Worm (Caenorhabditis elegans) whole organism, L4 larva: ENCODE results near the gene str-131.
A peak's percentile ranks its signal among the peaks of the same experiment; 100 is the strongest.

Source experiments
- F10B5.3 ChIP-seq: sonication (generic microtip); optimal IDR thresholded peaks from 2 replicates; lab custom pipeline; 2016; ENCODE audit warnings: mild to moderate bottlenecking, missing genetic modification characterization, missing compliant biosample characterization
- Y105C5A.15 ChIP-seq: fragments of 200-800 bp; sonication (Bioruptor generic); IDR thresholded peaks from 2 replicates; pipeline ENCODE4 v1.3.6; 2022; ENCODE audit warnings: missing genetic modification characterization, missing compliant biosample characterization
- Y5F2A.4 ChIP-seq: fragments of 200-800 bp; sonication (Bioruptor generic); optimal IDR thresholded peaks from 2 replicates; lab custom pipeline; 2018; ENCODE audit warnings: mild to moderate bottlenecking, missing genetic modification characterization, missing compliant biosample characterization
- aha-1 ChIP-seq: fragments of 150-350 bp; peaks from one replicate; lab custom pipeline; 2014; ENCODE audit warnings: missing biosample characterization, missing genetic modification characterization
- aly-2 ChIP-seq: sonication (generic microtip); optimal IDR thresholded peaks from 2 replicates; lab custom pipeline; 2018; ENCODE audit warnings: missing biosample characterization, missing genetic modification characterization
- ces-1 ChIP-seq: fragments of 150-350 bp; sonication (generic microtip); optimal IDR thresholded peaks from 4 replicates; lab custom pipeline; 2014; ENCODE audit warnings: missing biosample characterization, missing genetic modification reagents, missing genetic modification characterization
- ctbp-1 ChIP-seq: fragments of 200-800 bp; sonication (Bioruptor generic); IDR thresholded peaks from 2 replicates; pipeline ENCODE4 v1.3.6; 2022; ENCODE audit warnings: missing genetic modification reagents, missing genetic modification characterization, missing compliant biosample characterization
- daf-19 ChIP-seq: fragments of 200-800 bp; sonication (Bioruptor generic); conservative IDR thresholded peaks from 2 replicates; pipeline ENCODE4 v1.3.6; 2022; ENCODE audit warnings: missing genetic modification characterization, missing compliant biosample characterization
- daf-8 ChIP-seq: fragments of 200-800 bp; sonication (Bioruptor generic); IDR thresholded peaks from 2 replicates; pipeline ENCODE4 v1.3.6; 2022; ENCODE audit warnings: missing genetic modification characterization, missing compliant biosample characterization
- dmd-9 ChIP-seq: fragments of 200-800 bp; sonication (Bioruptor generic); IDR thresholded peaks from 2 replicates; pipeline ENCODE4 v1.3.6; 2022; ENCODE audit warnings: missing genetic modification reagents, missing genetic modification characterization, missing compliant biosample characterization
- dve-1 ChIP-seq: sonication (generic microtip); optimal IDR thresholded peaks from 2 replicates; lab custom pipeline; 2017; ENCODE audit warnings: antibody characterized with exemption, mild to moderate bottlenecking, missing genetic modification characterization, missing compliant biosample characterization; ENCODE audit not compliant: insufficient read depth
- fos-1 ChIP-seq: fragments of 150-350 bp; optimal IDR thresholded peaks from 2 replicates; lab custom pipeline; 2014; ENCODE audit warnings: missing biosample characterization, missing genetic modification characterization
- gei-8 ChIP-seq: fragments of 200-800 bp; sonication (Bioruptor generic); optimal IDR thresholded peaks from 2 replicates; lab custom pipeline; 2018; ENCODE audit warnings: mild to moderate bottlenecking, missing genetic modification characterization, missing compliant biosample characterization
- hlh-11 ChIP-seq: fragments of 200-800 bp; sonication (Bioruptor generic); optimal IDR thresholded peaks from 2 replicates; lab custom pipeline; 2018; ENCODE audit warnings: mild to moderate bottlenecking, missing genetic modification characterization, missing compliant biosample characterization
- lir-3 ChIP-seq: sonication (generic microtip); optimal IDR thresholded peaks from 2 replicates; lab custom pipeline; 2016; ENCODE audit warnings: mild to moderate bottlenecking, missing genetic modification characterization, missing compliant biosample characterization
- lsy-2 ChIP-seq, 2 experiments: fragments of 150-350 bp in 1 of 2; sonication (generic microtip) in 1 of 2; optimal IDR thresholded peaks; 2 replicates each; lab custom pipeline; 2014 to 2017; ENCODE audit warnings: missing biosample characterization in 2 of 2, missing genetic modification characterization in 2 of 2
- mep-1 ChIP-seq: fragments of 150-350 bp; sonication (generic microtip); optimal IDR thresholded peaks from 3 replicates; lab custom pipeline; 2014; ENCODE audit warnings: missing biosample characterization, missing genetic modification characterization
- mes-2 ChIP-seq: sonication (generic microtip); optimal IDR thresholded peaks from 2 replicates; lab custom pipeline; 2016; ENCODE audit warnings: missing genotype, mild to moderate bottlenecking, missing genetic modification characterization, missing compliant biosample characterization; ENCODE audit not compliant: poor library complexity, severe bottlenecking
- nhr-28 ChIP-seq: fragments of 150-350 bp; optimal IDR thresholded peaks from 2 replicates; lab custom pipeline; 2014; ENCODE audit warnings: missing biosample characterization, missing genetic modification characterization
- pha-4 ChIP-seq, 2 experiments: fragments of 150-350 bp in 1 of 2; fragments of 200-800 bp in 1 of 2; sonication (Bioruptor generic) in 1 of 2; IDR thresholded peaks in 1 of 2; optimal IDR thresholded peaks in 1 of 2; 2 replicates each; pipeline versions ENCODE4 v1.3.6 to Lab custom; 2014 to 2022; ENCODE audit warnings: missing genetic modification characterization in 2 of 2, missing genetic modification reagents in 2 of 2, missing biosample characterization in 1 of 2, missing compliant biosample characterization in 1 of 2
- pqm-1 ChIP-seq: sonication (generic microtip); optimal IDR thresholded peaks from 2 replicates; lab custom pipeline; 2017; ENCODE audit warnings: missing biosample characterization, missing genetic modification characterization
- rbr-2 ChIP-seq: sonication (generic microtip); optimal IDR thresholded peaks from 2 replicates; lab custom pipeline; 2016; ENCODE audit warnings: missing genotype, missing genetic modification characterization, missing compliant biosample characterization
- set-16 ChIP-seq: fragments of 200-800 bp; sonication (Bioruptor generic); IDR thresholded peaks from 2 replicates; pipeline ENCODE4 v1.3.6; 2022; ENCODE audit warnings: missing genetic modification reagents, missing genetic modification characterization, missing compliant biosample characterization
- tra-1 ChIP-seq: fragments of 200-800 bp; sonication (Bioruptor generic); IDR thresholded peaks from 2 replicates; pipeline ENCODE4 v1.3.6; 2022; ENCODE audit warnings: missing genetic modification reagents, missing genetic modification characterization, missing compliant biosample characterization
- unc-39 ChIP-seq: sonication (generic microtip); optimal IDR thresholded peaks from 2 replicates; lab custom pipeline; 2017; ENCODE audit warnings: missing biosample characterization, missing genetic modification characterization
- unc-62 ChIP-seq, 3 experiments: fragments of 150-350 bp in 1 of 3; sonication (generic microtip); optimal IDR thresholded peaks in 2 of 3; peaks in 1 of 3; 1 replicate in 1 of 3; 2 replicates in 2 of 3; lab custom pipeline; 2014 to 2017; ENCODE audit warnings: missing biosample characterization in 3 of 3, missing genetic modification characterization in 3 of 3, missing genetic modification reagents in 3 of 3, missing genotype in 1 of 3
- vab-7 ChIP-seq: fragments of 200-800 bp; sonication (Bioruptor generic); IDR thresholded peaks from 2 replicates; pipeline ENCODE4 v1.3.6; 2022; ENCODE audit warnings: missing genetic modification reagents, missing genetic modification characterization, missing compliant biosample characterization
- zag-1 ChIP-seq: fragments of 150-350 bp; optimal IDR thresholded peaks from 2 replicates; lab custom pipeline; 2014; ENCODE audit warnings: missing biosample characterization, missing genetic modification characterization
- zip-2 ChIP-seq: fragments of 150-350 bp; optimal IDR thresholded peaks from 2 replicates; lab custom pipeline; 2014; ENCODE audit warnings: missing biosample characterization, missing genetic modification characterization
- ztf-11 ChIP-seq: fragments of 150-350 bp; optimal IDR thresholded peaks from 2 replicates; lab custom pipeline; 2014; ENCODE audit warnings: missing biosample characterization, missing genetic modification characterization

The str-131 gene

ce11 chrV:8051851-8052250 lies 29.6 kb downstream of the str-131 start, which contains the start of gene sth-1:
Gene sth-1, plus strand, starts transcription at chrV:8052151.
- TF ChIP-seq dve-1, result peak; percentile 42
- TF ChIP-seq mes-2 (tag; lab: Kevin White, UChicago), result no peak

DNA sequence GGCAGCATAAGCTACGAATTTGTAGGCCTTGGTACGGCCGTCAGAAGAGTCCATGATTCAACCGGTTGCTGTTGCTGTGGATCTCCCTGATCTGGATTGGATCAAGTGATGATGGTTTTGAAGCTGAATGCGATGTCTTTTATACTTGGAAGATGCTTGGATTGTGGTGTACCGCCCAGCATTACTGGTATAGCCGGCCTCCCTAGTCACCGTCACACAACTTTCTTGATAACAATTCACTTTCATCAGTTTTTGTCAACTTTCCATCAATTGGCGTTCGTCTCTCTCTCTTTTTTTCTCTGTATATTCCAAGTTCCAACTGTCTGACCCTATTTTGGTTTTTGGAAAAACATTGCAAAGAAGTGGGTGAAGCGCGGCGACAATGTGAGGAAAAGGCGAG lies 30.7 kb downstream of the str-131 start, which contains the start of gene col-43:
Gene col-43 (minus strand): TSS at position 101 of the 400 bp plus-strand sequence.
- TF ChIP-seq zip-2 (no peak), ztf-11 (no peak)

DNA sequence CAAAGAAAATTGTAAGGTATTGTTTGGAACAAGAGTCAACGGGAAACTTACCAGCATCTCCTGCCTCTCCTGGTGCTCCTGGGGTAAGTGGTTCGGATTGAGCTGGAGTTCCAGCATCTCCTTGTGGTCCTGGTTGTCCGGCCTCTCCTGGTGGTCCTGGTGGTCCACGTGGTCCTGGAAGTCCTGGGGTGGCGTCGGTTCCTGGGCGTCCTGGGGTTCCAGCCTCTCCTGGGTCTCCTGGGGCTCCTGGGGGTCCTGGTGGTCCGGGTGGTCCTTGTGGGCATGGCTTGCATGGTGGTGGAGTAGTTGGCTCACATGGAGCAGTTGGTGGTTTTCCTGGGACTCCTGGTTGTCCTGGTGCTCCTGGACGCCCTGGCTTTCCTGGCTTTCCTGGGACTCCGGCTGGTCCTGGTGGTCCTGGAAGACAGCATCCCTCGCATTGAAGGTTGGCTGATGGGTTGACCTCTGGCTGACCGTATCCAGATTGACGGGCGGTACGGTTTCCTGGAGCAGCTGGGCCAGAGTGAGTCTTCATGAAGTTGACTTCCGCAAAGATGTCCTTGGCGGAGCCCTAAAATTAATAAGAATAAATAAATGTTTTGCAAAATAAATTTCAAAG lies 31.3 kb downstream of the str-131 start:
- TF ChIP-seq ces-1 (GFP tag; lab: Kevin White, UChicago) (no peak), aha-1 (tag; lab: Kevin White, UChicago) (peak; percentile 30), set-16 (GFP tag; lab: Robert Waterston, UW) (peak; percentile 96)

ce11 chrV:8046706-8047105 lies 34.8 kb downstream of the str-131 start, which contains the start of gene ZC513.3:
Gene ZC513.3, plus strand, starts transcription at chrV:8047006.
- TF ChIP-seq rbr-2 (tag; lab: Kevin White, UChicago), result no peak
- TF ChIP-seq F10B5.3 (tag; lab: Kevin White, UChicago), result no peak
- no peak for TF ChIP-seq gei-8 (GFP tag; lab: Kevin White, UChicago)
- TF ChIP-seq daf-8 (GFP tag; lab: Robert Waterston, UW), result no peak
- no peak for TF ChIP-seq lsy-2 (tag; optimal IDR thresholded peaks at IDR 0.05; lab: Kevin White, UChicago)
- no peak for TF ChIP-seq lir-3
- TF ChIP-seq pha-4 (GFP tag; IDR thresholded peaks at IDR 0.05; lab: Robert Waterston, UW), result no peak
- TF ChIP-seq pha-4 (tag; optimal IDR thresholded peaks at IDR 0.05; lab: Kevin White, UChicago), result no peak
- no peak for TF ChIP-seq Y5F2A.4 (GFP tag; lab: Kevin White, UChicago)
- TF ChIP-seq tra-1 (GFP tag; lab: Robert Waterston, UW), result no peak
- no peak for TF ChIP-seq aha-1 (tag; lab: Kevin White, UChicago)
- no peak for TF ChIP-seq daf-19 (GFP tag; lab: Robert Waterston, UW)
- TF ChIP-seq dmd-9, result no peak
- TF ChIP-seq fos-1 (tag; lab: Kevin White, UChicago), result no peak
- no peak for TF ChIP-seq pqm-1 (tag; lab: Kevin White, UChicago)
- no peak for TF ChIP-seq Y105C5A.15 (GFP tag; lab: Robert Waterston, UW)
- TF ChIP-seq ctbp-1, result no peak
- TF ChIP-seq vab-7 (GFP tag; lab: Robert Waterston, UW), result no peak
- TF ChIP-seq zag-1 (tag; lab: Kevin White, UChicago), result no peak
- no peak for TF ChIP-seq unc-39 (tag; lab: Kevin White, UChicago)
- TF ChIP-seq dve-1, result no peak
- TF ChIP-seq, all 104 proteins: peak for 0

DNA sequence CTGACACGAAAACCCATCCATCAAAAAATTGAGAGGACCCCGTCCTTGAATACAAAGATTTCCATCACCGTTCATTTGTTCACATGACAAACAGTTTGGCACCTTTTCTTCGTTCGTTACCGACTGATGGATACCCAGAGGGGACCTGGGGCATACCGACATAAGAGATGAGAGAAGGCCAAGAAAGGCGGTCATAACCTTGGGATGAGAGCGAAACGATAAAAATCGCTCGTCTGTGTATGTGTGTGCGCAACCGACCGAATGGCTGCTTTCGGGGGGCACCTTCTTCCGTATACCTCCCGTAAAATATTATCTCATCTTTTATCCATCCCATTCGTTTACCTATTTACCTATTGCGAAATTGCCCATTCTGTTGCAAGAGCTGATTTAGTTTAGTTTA lies 36.5 kb downstream of the str-131 start:
- TF ChIP-seq mes-2 (tag; lab: Kevin White, UChicago), result peak; percentile 3
- TF ChIP-seq nhr-28, result peak; percentile 16
- peak; percentile 5 for TF ChIP-seq hlh-11 (tag; lab: Kevin White, UChicago)
- TF ChIP-seq aly-2 (tag; lab: Kevin White, UChicago), result no peak
- no peak for TF ChIP-seq rbr-2 (tag; lab: Kevin White, UChicago)
- TF ChIP-seq, all 104 proteins: peak for 3

ce11 chrV:8043664-8044063 lies 37.8 kb downstream of the str-131 start:
- TF ChIP-seq unc-62 (GFP tag; optimal IDR thresholded peaks at IDR 0.05 in 1 of 2; lab: Kevin White, UChicago) (peak in 1 of 2 experiments; percentile 60), unc-62 (tag; optimal IDR thresholded peaks at IDR 0.05; lab: Kevin White, UChicago) (no peak), mep-1 (tag; lab: Kevin White, UChicago) (no peak), aha-1 (tag; lab: Kevin White, UChicago) (peak; percentile 60)
